Worm (Caenorhabditis elegans) whole organism, late embryonic: Measurements from ENCODE around the gene osm-10.

Source experiments
- C08G9.2 ChIP-seq: sonication (generic microtip); optimal IDR thresholded peaks from 2 replicates; lab custom pipeline; 2016; ENCODE audit warnings: mild to moderate bottlenecking, missing genetic modification characterization, moderate library complexity, missing compliant biosample characterization
- F13H6.1 ChIP-seq: sonication (generic microtip); optimal IDR thresholded peaks from 2 replicates; lab custom pipeline; 2016; ENCODE audit warnings: missing genetic modification characterization, missing compliant biosample characterization
- T23F11.4 ChIP-seq: fragments of 200-800 bp; sonication (Bioruptor generic); optimal IDR thresholded peaks from 2 replicates; lab custom pipeline; 2018; ENCODE audit warnings: mild to moderate bottlenecking, missing genetic modification characterization, missing compliant biosample characterization
- ceh-14 ChIP-seq: sonication (generic microtip); optimal IDR thresholded peaks from 2 replicates; lab custom pipeline; 2016; ENCODE audit warnings: missing genotype, missing genetic modification characterization, missing compliant biosample characterization
- ceh-19 ChIP-seq: fragments of 200-800 bp; sonication (Bioruptor generic); optimal IDR thresholded peaks from 2 replicates; lab custom pipeline; 2018; ENCODE audit warnings: mild to moderate bottlenecking, missing genetic modification characterization, missing compliant biosample characterization
- ceh-2 ChIP-seq: sonication (generic microtip); optimal IDR thresholded peaks from 2 replicates; lab custom pipeline; 2016; ENCODE audit warnings: missing genotype, missing genetic modification characterization, missing compliant biosample characterization
- ceh-22 ChIP-seq: sonication (generic microtip); optimal IDR thresholded peaks from 2 replicates; lab custom pipeline; 2017; ENCODE audit warnings: missing biosample characterization, missing genetic modification characterization
- ceh-24 ChIP-seq: sonication (generic microtip); optimal IDR thresholded peaks from 2 replicates; lab custom pipeline; 2016; ENCODE audit warnings: mild to moderate bottlenecking, missing genetic modification characterization, missing compliant biosample characterization
- ceh-30 ChIP-seq: fragments of 150-350 bp; optimal IDR thresholded peaks from 2 replicates; lab custom pipeline; 2014; ENCODE audit warnings: missing biosample characterization, missing genetic modification characterization
- ceh-31 ChIP-seq: sonication (generic microtip); optimal IDR thresholded peaks from 2 replicates; lab custom pipeline; 2016; ENCODE audit warnings: missing genetic modification characterization, missing compliant biosample characterization
- ceh-45 ChIP-seq: fragments of 200-800 bp; sonication (Bioruptor generic); IDR thresholded peaks from 2 replicates; pipeline ENCODE4 v1.3.6; 2022; ENCODE audit warnings: missing genetic modification reagents, missing genetic modification characterization, missing compliant biosample characterization
- ceh-48 ChIP-seq: sonication (generic microtip); optimal IDR thresholded peaks from 2 replicates; lab custom pipeline; 2016; ENCODE audit warnings: missing genetic modification characterization, inconsistent platforms, missing compliant biosample characterization
- ceh-6 ChIP-seq: fragments of 200-800 bp; sonication (Bioruptor generic); optimal IDR thresholded peaks from 2 replicates; lab custom pipeline; 2018; ENCODE audit warnings: mild to moderate bottlenecking, missing genetic modification characterization, missing compliant biosample characterization
- ceh-9 ChIP-seq: sonication (generic microtip); optimal IDR thresholded peaks from 2 replicates; lab custom pipeline; 2016; ENCODE audit warnings: mild to moderate bottlenecking, missing genetic modification characterization, inconsistent platforms, missing compliant biosample characterization
- dve-1 ChIP-seq: sonication (generic microtip); optimal IDR thresholded peaks from 2 replicates; lab custom pipeline; 2017; ENCODE audit warnings: antibody characterized with exemption, mild to moderate bottlenecking, missing genetic modification characterization, missing compliant biosample characterization
- elt-2 ChIP-seq: sonication (generic microtip); optimal IDR thresholded peaks from 2 replicates; lab custom pipeline; 2016; ENCODE audit warnings: missing genetic modification reagents, missing genetic modification characterization, missing compliant biosample characterization
- elt-4 ChIP-seq: sonication (generic microtip); optimal IDR thresholded peaks from 2 replicates; lab custom pipeline; 2016; ENCODE audit warnings: missing genetic modification characterization, missing compliant biosample characterization
- ets-4 ChIP-seq: sonication (generic microtip); optimal IDR thresholded peaks from 2 replicates; lab custom pipeline; 2016; ENCODE audit warnings: missing genetic modification characterization, missing compliant biosample characterization
- fax-1 ChIP-seq: sonication (generic microtip); optimal IDR thresholded peaks from 2 replicates; lab custom pipeline; 2016; ENCODE audit warnings: missing genotype, missing genetic modification characterization, missing compliant biosample characterization
- fkh-10 ChIP-seq: fragments of 150-350 bp; optimal IDR thresholded peaks from 2 replicates; lab custom pipeline; 2014; ENCODE audit warnings: missing biosample characterization, missing genetic modification reagents, missing genetic modification characterization
- gmeb-2 ChIP-seq: sonication (generic microtip); optimal IDR thresholded peaks from 2 replicates; lab custom pipeline; 2016; ENCODE audit warnings: missing genetic modification characterization, inconsistent platforms, missing compliant biosample characterization
- hlh-13 ChIP-seq: fragments of 200-800 bp; sonication (Bioruptor generic); optimal IDR thresholded peaks from 2 replicates; lab custom pipeline; 2018; ENCODE audit warnings: mild to moderate bottlenecking, missing genetic modification characterization, missing compliant biosample characterization
- hlh-30 ChIP-seq: sonication (generic microtip); optimal IDR thresholded peaks from 2 replicates; lab custom pipeline; 2017; ENCODE audit warnings: antibody characterized with exemption, missing genetic modification characterization, missing compliant biosample characterization; ENCODE audit not compliant: insufficient read depth
- hlh-8 ChIP-seq: sonication (generic microtip); optimal IDR thresholded peaks from 2 replicates; lab custom pipeline; 2016; ENCODE audit warnings: missing genotype, missing genetic modification characterization, missing compliant biosample characterization
- lim-6 ChIP-seq: sonication (generic microtip); optimal IDR thresholded peaks from 2 replicates; lab custom pipeline; 2016; ENCODE audit warnings: missing genetic modification characterization, missing compliant biosample characterization
- lin-11 ChIP-seq: fragments of 200-800 bp; sonication (Bioruptor generic); optimal IDR thresholded peaks from 2 replicates; lab custom pipeline; 2018; ENCODE audit warnings: mild to moderate bottlenecking, missing genetic modification characterization, missing compliant biosample characterization
- mec-3 ChIP-seq: sonication (generic microtip); optimal IDR thresholded peaks from 2 replicates; lab custom pipeline; 2016; ENCODE audit warnings: borderline replicate concordance, missing genetic modification characterization, missing compliant biosample characterization
- nfya-1 ChIP-seq: sonication (generic microtip); optimal IDR thresholded peaks from 2 replicates; lab custom pipeline; 2017; ENCODE audit warnings: missing genetic modification characterization, mild to moderate bottlenecking, missing compliant biosample characterization, antibody characterized with exemption, moderate library complexity
- nhr-11 ChIP-seq: fragments of 150-350 bp; optimal IDR thresholded peaks from 2 replicates; lab custom pipeline; 2014; ENCODE audit warnings: missing biosample characterization, missing genetic modification characterization
- npax-4 ChIP-seq: sonication (generic microtip); optimal IDR thresholded peaks from 2 replicates; lab custom pipeline; 2016; ENCODE audit warnings: missing genetic modification characterization, missing compliant biosample characterization
- pag-3 ChIP-seq: sonication (generic microtip); optimal IDR thresholded peaks from 2 replicates; lab custom pipeline; 2016; ENCODE audit warnings: missing compliant biosample characterization, missing genetic modification characterization, borderline replicate concordance
- pax-1 ChIP-seq: fragments of 150-350 bp; optimal IDR thresholded peaks from 2 replicates; lab custom pipeline; 2014; ENCODE audit warnings: missing biosample characterization, missing genetic modification characterization
- pha-4 ChIP-seq: fragments of 150-350 bp; optimal IDR thresholded peaks from 2 replicates; lab custom pipeline; 2018; ENCODE audit warnings: missing biosample characterization, missing genetic modification reagents, missing genetic modification characterization
- rnt-1 ChIP-seq: sonication (generic microtip); optimal IDR thresholded peaks from 2 replicates; lab custom pipeline; 2016; ENCODE audit warnings: missing genetic modification characterization, missing compliant biosample characterization
- sdc-2 ChIP-seq: sonication (generic microtip); optimal IDR thresholded peaks from 2 replicates; lab custom pipeline; 2016; ENCODE audit warnings: missing genotype, missing genetic modification characterization, missing compliant biosample characterization
- syd-9 ChIP-seq: sonication (generic microtip); optimal IDR thresholded peaks from 2 replicates; lab custom pipeline; 2016; ENCODE audit warnings: mild to moderate bottlenecking, missing genetic modification characterization, moderate library complexity, missing compliant biosample characterization
- tbx-2 ChIP-seq: sonication (generic microtip); optimal IDR thresholded peaks from 2 replicates; lab custom pipeline; 2016; ENCODE audit warnings: missing genetic modification characterization, missing compliant biosample characterization
- tbx-7 ChIP-seq: sonication (generic microtip); optimal IDR thresholded peaks from 2 replicates; lab custom pipeline; 2016; ENCODE audit warnings: missing genotype, missing genetic modification characterization, missing compliant biosample characterization
- ttx-3 ChIP-seq: sonication (generic microtip); optimal IDR thresholded peaks from 2 replicates; lab custom pipeline; 2016; ENCODE audit warnings: missing genetic modification reagents, missing genetic modification characterization, missing compliant biosample characterization
- unc-42 ChIP-seq: sonication (generic microtip); optimal IDR thresholded peaks from 2 replicates; lab custom pipeline; 2016; ENCODE audit warnings: missing genotype, missing genetic modification characterization, missing compliant biosample characterization
- unc-55 ChIP-seq: sonication (generic microtip); optimal IDR thresholded peaks from 2 replicates; lab custom pipeline; 2017; ENCODE audit warnings: missing biosample characterization, missing genetic modification reagents, missing genetic modification characterization
- unc-86 ChIP-seq: sonication (generic microtip); optimal IDR thresholded peaks from 2 replicates; lab custom pipeline; 2016; ENCODE audit warnings: missing genetic modification characterization, missing compliant biosample characterization
- zip-5 ChIP-seq: sonication (generic microtip); optimal IDR thresholded peaks from 2 replicates; lab custom pipeline; 2016; ENCODE audit warnings: missing genetic modification characterization, missing compliant biosample characterization
- ztf-16 ChIP-seq: sonication (generic microtip); optimal IDR thresholded peaks from 2 replicates; lab custom pipeline; 2017; ENCODE audit warnings: missing genetic modification characterization, missing compliant biosample characterization

The osm-10 gene

ce11 chrIII:7198838-7199237, 44.2 kb upstream of the osm-10 start, which contains the start of gene pfd-5 (continued):
- TF ChIP-seq npax-4 (tag; lab: Kevin White, UChicago), result no peak
- TF ChIP-seq nfya-1 (tag; lab: Kevin White, UChicago), result peak; percentile 46
- peak; percentile 90 for TF ChIP-seq ets-4 (tag; lab: Kevin White, UChicago)
- no peak for TF ChIP-seq syd-9
- peak; percentile 90 for TF ChIP-seq tbx-7 (tag; lab: Kevin White, UChicago)
- peak; percentile 73 for TF ChIP-seq ceh-14 (tag; lab: Kevin White, UChicago)
- TF ChIP-seq ceh-48 (tag; lab: Kevin White, UChicago), result no peak
- TF ChIP-seq hlh-8 (tag; lab: Kevin White, UChicago), result peak; percentile 94
- TF ChIP-seq ceh-24, result no peak
- no peak for TF ChIP-seq ttx-3 (tag; lab: Kevin White, UChicago)
- no peak for TF ChIP-seq dve-1 (tag; lab: Kevin White, UChicago)
- no peak for TF ChIP-seq unc-55 (GFP tag; lab: Kevin White, UChicago)
- no peak for TF ChIP-seq F13H6.1
- peak; percentile 51 for TF ChIP-seq lim-6 (tag; lab: Kevin White, UChicago)
- TF ChIP-seq tbx-2 (tag; lab: Kevin White, UChicago), result peak; percentile 87
- peak; percentile 74 for TF ChIP-seq fax-1 (tag; lab: Kevin White, UChicago)
- peak; percentile 91 for TF ChIP-seq ceh-31 (tag; lab: Kevin White, UChicago)
- TF ChIP-seq nhr-11 (tag; lab: Kevin White, UChicago), result no peak
- no peak for TF ChIP-seq pag-3 (tag; lab: Kevin White, UChicago)
- no peak for TF ChIP-seq T23F11.4 (GFP tag; lab: Kevin White, UChicago)
- no peak for TF ChIP-seq ceh-9 (tag; lab: Kevin White, UChicago)
- peak; percentile 90 for TF ChIP-seq zip-5
- TF ChIP-seq unc-86 (tag; lab: Kevin White, UChicago), result peak; percentile 51
- TF ChIP-seq rnt-1 (tag; lab: Kevin White, UChicago), result peak; percentile 47
- no peak for TF ChIP-seq ceh-30
- no peak for TF ChIP-seq ceh-45 (GFP tag; lab: Robert Waterston, UW)
- no peak for TF ChIP-seq ceh-22
- no peak for TF ChIP-seq hlh-13 (GFP tag; lab: Kevin White, UChicago)
- no peak for TF ChIP-seq mec-3 (tag; lab: Kevin White, UChicago)
- peak; percentile 43 for TF ChIP-seq ztf-16 (tag; lab: Kevin White, UChicago)
- TF ChIP-seq ceh-19 (GFP tag; lab: Kevin White, UChicago), result no peak
- no peak for TF ChIP-seq hlh-30 (tag; lab: Kevin White, UChicago)
- TF ChIP-seq elt-4 (tag; lab: Kevin White, UChicago), result no peak
- peak; percentile 23 for TF ChIP-seq unc-42 (tag; lab: Kevin White, UChicago)
- peak; percentile 21 for TF ChIP-seq sdc-2 (tag; lab: Kevin White, UChicago)
- peak; percentile 69 for TF ChIP-seq elt-2 (tag; lab: Kevin White, UChicago)
- peak; percentile 95 for TF ChIP-seq ceh-2 (tag; lab: Kevin White, UChicago)
- TF ChIP-seq ceh-6 (GFP tag; lab: Kevin White, UChicago), result no peak
- peak; percentile 92 for TF ChIP-seq C08G9.2 (tag; lab: Kevin White, UChicago)
- TF ChIP-seq pax-1 (tag; lab: Kevin White, UChicago), result no peak
- no peak for TF ChIP-seq fkh-10 (GFP tag; lab: Kevin White, UChicago)
- TF ChIP-seq gmeb-2 (tag; lab: Kevin White, UChicago), result peak; percentile 18
- no peak for TF ChIP-seq pha-4
- TF ChIP-seq lin-11 (tag; lab: Kevin White, UChicago), result no peak
- TF ChIP-seq, all 69 proteins: peak for 30
